Worm (Caenorhabditis elegans) whole organism, L1 larva: ENCODE results near the gene ZC239.15.

Source experiments
- ama-1 ChIP-seq: fragments of 150-350 bp; optimal IDR thresholded peaks from 2 replicates; lab custom pipeline; 2014
- jun-1 ChIP-seq: fragments of 150-350 bp; optimal IDR thresholded peaks from 2 replicates; lab custom pipeline; 2014; ENCODE audit warnings: missing biosample characterization, missing genetic modification reagents, missing genetic modification characterization
- lin-39 ChIP-seq: fragments of 150-350 bp; optimal IDR thresholded peaks from 2 replicates; lab custom pipeline; 2014; ENCODE audit warnings: missing biosample characterization, missing genetic modification reagents, missing genetic modification characterization
- nhr-28 ChIP-seq: fragments of 150-350 bp; optimal IDR thresholded peaks from 2 replicates; lab custom pipeline; 2014; ENCODE audit warnings: missing biosample characterization, missing genetic modification characterization
- snpc-4 ChIP-seq: fragments of 150-350 bp; optimal IDR thresholded peaks from 2 replicates; lab custom pipeline; 2014; ENCODE audit warnings: missing biosample characterization, missing genetic modification characterization

DNA sequence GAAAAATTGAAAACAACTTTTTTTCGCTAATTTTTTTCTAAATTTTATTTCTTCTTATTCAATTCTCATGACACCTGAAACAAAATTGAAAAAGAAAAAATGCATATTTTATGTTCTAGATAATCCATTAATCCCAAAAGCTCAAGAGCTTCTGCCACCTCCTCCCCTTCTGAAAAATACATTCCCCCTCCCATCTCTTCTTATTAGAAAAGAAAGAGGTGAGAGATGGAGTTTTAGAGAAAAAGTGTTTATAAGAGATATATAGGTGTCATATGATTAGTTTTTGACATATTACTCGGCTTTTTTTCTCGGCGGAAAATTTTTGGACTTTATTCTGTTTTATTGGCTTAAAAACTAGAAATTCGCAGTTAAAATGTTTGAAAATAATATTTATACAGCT, 46.1 kb upstream of the ZC239.15 start:
- TF ChIP-seq snpc-4 (tag; lab: Kevin White, UChicago) (no peak), lin-39 (tag; lab: Kevin White, UChicago) (no peak), nhr-28 (tag; lab: Kevin White, UChicago) (no peak), jun-1 (no peak), ama-1 (lab: Kevin White, UChicago) (no peak)
